Comparison of ENCODE assay signal across 1 fruit fly cellular context in genomic region chr3L:18819887-18820637, dm6.
TF ChIP-seq lines count a peak whose summit lies in the region.

No protein-coding gene starts in this region.

TF ChIP-seq in whole organism, embryonic, 481 proteins besides CTCF, POLR2A, EP300 and RAD21 (continued from another document):
- TF ChIP-seq CG12299 (tag; optimal IDR thresholded peaks at IDR 0.05; lab: Kevin White, UChicago) (peak; percentile 70), CG12769 (tag; optimal IDR thresholded peaks at IDR 0.05; lab: Kevin White, UChicago) (peak; percentile 24), CG34376 (GFP tag; optimal IDR thresholded peaks at IDR 0.05; lab: Kevin White, UChicago) (peak; percentile 18), Fer3 (tag; optimal IDR thresholded peaks at IDR 0.05; lab: Kevin White, UChicago) (no peak), unpg (GFP tag; optimal IDR thresholded peaks at IDR 0.05; lab: Kevin White, UChicago) (peak; percentile 7), abd-A (tag; optimal IDR thresholded peaks at IDR 0.05; lab: Kevin White, UChicago) (peak; percentile 32), bab2 (GFP tag; optimal IDR thresholded peaks at IDR 0.05; lab: Kevin White, UChicago) (no peak)
